Fruit fly (Drosophila melanogaster) whole organism, embryonic: ENCODE data around the gene twe.

Experiments
- CG10321 ChIP-seq: fragments of 200-800 bp; sonication (Bioruptor generic); IDR thresholded peaks from 2 replicates; pipeline ENCODE4 v1.3.6; 2022; ENCODE audit warnings: missing biosample characterization, missing genetic modification characterization
- CG10543 ChIP-seq: fragments of 200-800 bp; sonication (Bioruptor generic); optimal IDR thresholded peaks from 3 replicates; lab custom pipeline; 2017; ENCODE audit warnings: missing biosample characterization, mild to moderate bottlenecking, missing genetic modification characterization, moderate library complexity
- CG11398 ChIP-seq: fragments of 200-800 bp; sonication (Bioruptor generic); optimal IDR thresholded peaks from 2 replicates; lab custom pipeline; 2016; ENCODE audit warnings: missing biosample characterization, missing genetic modification characterization
- CG11723 ChIP-seq: fragments of 200-800 bp; sonication (Bioruptor generic); optimal IDR thresholded peaks from 2 replicates; lab custom pipeline; 2017; ENCODE audit warnings: missing biosample characterization, mild to moderate bottlenecking, missing genetic modification characterization
- CG12236 ChIP-seq: fragments of 200-800 bp; sonication (Bioruptor generic); optimal IDR thresholded peaks from 2 replicates; lab custom pipeline; 2016; ENCODE audit warnings: missing biosample characterization, missing genetic modification characterization
- CG12659 ChIP-seq: fragments of 200-800 bp; sonication (Bioruptor generic); optimal IDR thresholded peaks from 3 replicates; lab custom pipeline; 2017; ENCODE audit warnings: mild to moderate bottlenecking, missing biosample characterization, missing genetic modification reagents, missing genetic modification characterization
- CG13287 ChIP-seq: fragments of 200-800 bp; sonication (Bioruptor generic); IDR thresholded peaks from 2 replicates; pipeline ENCODE4 v1.3.6; 2022; ENCODE audit warnings: missing biosample characterization, missing genetic modification characterization; ENCODE audit not compliant: partially characterized antibody
- CG13296 ChIP-seq: fragments of 200-800 bp; sonication (Bioruptor generic); optimal IDR thresholded peaks from 3 replicates; lab custom pipeline; 2018; ENCODE audit warnings: missing biosample characterization, mild to moderate bottlenecking, missing genetic modification characterization
- CG13894 ChIP-seq: fragments of 200-800 bp; sonication (Bioruptor generic); optimal IDR thresholded peaks from 3 replicates; lab custom pipeline; 2018; ENCODE audit warnings: missing biosample characterization, mild to moderate bottlenecking, missing genetic modification characterization, moderate library complexity
- CG1647 ChIP-seq: fragments of 200-800 bp; sonication (Bioruptor generic); optimal IDR thresholded peaks from 3 replicates; lab custom pipeline; 2016; ENCODE audit warnings: missing biosample characterization, missing genetic modification characterization
- CG16779 ChIP-seq: fragments of 200-800 bp; sonication (Bioruptor generic); IDR thresholded peaks from 2 replicates; pipeline ENCODE4 v1.3.6; 2022; ENCODE audit warnings: missing biosample characterization, missing genetic modification characterization
- CG31388 ChIP-seq: fragments of 200-800 bp; sonication (Bioruptor generic); optimal IDR thresholded peaks from 2 replicates; lab custom pipeline; 2016; ENCODE audit warnings: missing biosample characterization, missing genetic modification characterization
- CG3726 ChIP-seq: fragments of 200-800 bp; sonication (Bioruptor generic); IDR thresholded peaks from 3 replicates; pipeline ENCODE4, ENCODE4 v1.3.6; 2022; ENCODE audit warnings: missing biosample characterization, missing genetic modification characterization
- CG43689 ChIP-seq: fragments of 200-800 bp; sonication (Bioruptor generic); IDR thresholded peaks from 2 replicates; pipeline ENCODE4 v1.3.6; 2022; ENCODE audit warnings: missing biosample characterization, missing genetic modification characterization
- CG4404 ChIP-seq: fragments of 200-800 bp; sonication (Bioruptor generic); IDR thresholded peaks from 2 replicates; pipeline ENCODE4 v1.3.6; 2022; ENCODE audit warnings: missing biosample characterization, missing genetic modification characterization
- CG4820 ChIP-seq: fragments of 200-800 bp; sonication (Bioruptor generic); optimal IDR thresholded peaks from 3 replicates; lab custom pipeline; 2016; ENCODE audit warnings: missing biosample characterization, missing genetic modification characterization
- CG6683 ChIP-seq: fragments of 200-800 bp; sonication (Bioruptor generic); optimal IDR thresholded peaks from 2 replicates; lab custom pipeline; 2017; ENCODE audit warnings: missing biosample characterization, mild to moderate bottlenecking, missing genetic modification characterization, missing genetic modification reagents
- CG6689 ChIP-seq: fragments of 200-800 bp; sonication (Bioruptor generic); IDR thresholded peaks from 2 replicates; pipeline ENCODE4 v1.3.6; 2022; ENCODE audit warnings: missing biosample characterization, missing genetic modification characterization
- CG6854 ChIP-seq: fragments of 200-800 bp; sonication (Bioruptor generic); optimal IDR thresholded peaks from 3 replicates; lab custom pipeline; 2017; ENCODE audit warnings: missing biosample characterization, mild to moderate bottlenecking, missing genetic modification characterization
- CG7745 ChIP-seq: fragments of 200-800 bp; sonication (Bioruptor generic); optimal IDR thresholded peaks from 2 replicates; lab custom pipeline; 2018; ENCODE audit warnings: missing biosample characterization, mild to moderate bottlenecking, missing genetic modification characterization, moderate library complexity
- CG7987 ChIP-seq: fragments of 200-800 bp; sonication (Bioruptor generic); optimal IDR thresholded peaks from 2 replicates; lab custom pipeline; 2018; ENCODE audit warnings: missing biosample characterization, mild to moderate bottlenecking, missing genetic modification characterization, moderate library complexity
- CG8478 ChIP-seq: fragments of >200 bp; optimal IDR thresholded peaks from 2 replicates; lab custom pipeline; 2018
- CG8765 ChIP-seq: fragments of 200-800 bp; sonication (Bioruptor generic); IDR thresholded peaks from 2 replicates; pipeline ENCODE4 v1.3.6; 2022; ENCODE audit warnings: missing biosample characterization, missing genetic modification characterization
- Dek ChIP-seq: fragments of 200-800 bp; sonication (Bioruptor generic); optimal IDR thresholded peaks from 3 replicates; lab custom pipeline; 2019; ENCODE audit warnings: missing biosample characterization, mild to moderate bottlenecking, missing genetic modification characterization, moderate library complexity
- Fer2 ChIP-seq: fragments of 200-800 bp; sonication (Bioruptor generic); optimal IDR thresholded peaks from 2 replicates; lab custom pipeline; 2018; ENCODE audit warnings: missing biosample characterization, mild to moderate bottlenecking, missing genetic modification characterization, moderate library complexity
- H2.0 ChIP-seq: fragments of 200-800 bp; sonication (Bioruptor generic); IDR thresholded peaks from 2 replicates; pipeline ENCODE4 v1.3.6; 2022; ENCODE audit warnings: missing biosample characterization, missing genetic modification characterization
- HLH3B ChIP-seq: fragments of 200-800 bp; sonication (Bioruptor generic); IDR thresholded peaks from 2 replicates; pipeline ENCODE4 v1.3.6; 2022; ENCODE audit warnings: missing biosample characterization, missing genetic modification characterization
- Hr78 ChIP-seq, 2 experiments: fragments of 200-800 bp in 1 of 2; fragments of >200 bp in 1 of 2; sonication (Bioruptor generic) in 1 of 2; optimal IDR thresholded peaks; 2 replicates each; lab custom pipeline; 2017 to 2019; ENCODE audit warnings: missing biosample characterization in 2 of 2, missing genetic modification characterization in 2 of 2, mild to moderate bottlenecking in 1 of 2, moderate library complexity in 1 of 2
- NFAT ChIP-seq: fragments of 200-800 bp; sonication (Bioruptor generic); IDR thresholded peaks from 2 replicates; pipeline ENCODE4 v1.3.6; 2022; ENCODE audit warnings: missing biosample characterization, missing genetic modification characterization
- Six4 ChIP-seq: fragments of 200-800 bp; sonication (Bioruptor generic); optimal IDR thresholded peaks from 2 replicates; lab custom pipeline; 2016; ENCODE audit warnings: missing biosample characterization, missing genetic modification characterization
- Xbp1 ChIP-seq: fragments of 200-800 bp; sonication (Bioruptor generic); optimal IDR thresholded peaks from 3 replicates; lab custom pipeline; 2016; ENCODE audit warnings: missing biosample characterization, mild to moderate bottlenecking, missing genetic modification characterization
- ato ChIP-seq: fragments of 200-800 bp; sonication (Bioruptor generic); IDR thresholded peaks from 2 replicates; pipeline ENCODE4 v1.3.6; 2022; ENCODE audit warnings: missing biosample characterization, missing genetic modification characterization; ENCODE audit not compliant: partially characterized antibody
- bsh ChIP-seq, 2 experiments: fragments of 200-800 bp; sonication (Bioruptor generic); optimal IDR thresholded peaks; 2 replicates each; lab custom pipeline; 2017 to 2018; ENCODE audit warnings: mild to moderate bottlenecking in 2 of 2, missing biosample characterization in 2 of 2, missing genetic modification characterization in 2 of 2, moderate library complexity in 1 of 2
- cato ChIP-seq: fragments of 200-800 bp; sonication (Bioruptor generic); optimal IDR thresholded peaks from 2 replicates; lab custom pipeline; 2016; ENCODE audit warnings: missing biosample characterization, missing genetic modification characterization, borderline replicate concordance
- chinmo ChIP-seq: fragments of 200-800 bp; sonication (Bioruptor generic); IDR thresholded peaks from 4 replicates; pipeline ENCODE4 v1.3.6; 2022; ENCODE audit warnings: missing biosample characterization, missing genetic modification characterization; ENCODE audit not compliant: partially characterized antibody
- crol ChIP-seq: fragments of 200-800 bp; sonication (Bioruptor generic); IDR thresholded peaks from 2 replicates; pipeline ENCODE4 v1.3.6; 2022; ENCODE audit warnings: missing biosample characterization, missing genetic modification characterization
- dpn ChIP-seq, 2 experiments: fragments of 200-800 bp; sonication (Bioruptor generic); optimal IDR thresholded peaks; 3 replicates each; lab custom pipeline; 2016; ENCODE audit warnings: missing biosample characterization in 2 of 2, missing genetic modification characterization in 2 of 2
- fd96Cb ChIP-seq: fragments of 200-800 bp; sonication (Bioruptor generic); optimal IDR thresholded peaks from 2 replicates; lab custom pipeline; 2018; ENCODE audit warnings: missing biosample characterization, mild to moderate bottlenecking, missing genetic modification characterization, moderate library complexity
- gfzf ChIP-seq: fragments of 200-800 bp; sonication (Bioruptor generic); optimal IDR thresholded peaks from 2 replicates; lab custom pipeline; 2016; ENCODE audit warnings: missing biosample characterization, mild to moderate bottlenecking, missing genetic modification characterization, moderate library complexity
- inv ChIP-seq: fragments of 200-800 bp; sonication (Bioruptor generic); IDR thresholded peaks from 2 replicates; pipeline ENCODE4 v1.3.6; 2022; ENCODE audit warnings: missing biosample characterization, missing genetic modification characterization; ENCODE audit not compliant: partially characterized antibody
- knrl ChIP-seq: fragments of 200-800 bp; sonication (Bioruptor generic); IDR thresholded peaks from 3 replicates; pipeline ENCODE4 v1.3.6; 2022; ENCODE audit warnings: missing biosample characterization, missing genetic modification characterization; ENCODE audit not compliant: partially characterized antibody
- lab ChIP-seq: fragments of 200-800 bp; sonication (Bioruptor generic); optimal IDR thresholded peaks from 3 replicates; lab custom pipeline; 2017; ENCODE audit warnings: missing biosample characterization, missing genetic modification characterization, mild to moderate bottlenecking, moderate library complexity, missing genetic modification reagents
- maf-S ChIP-seq: fragments of 200-800 bp; sonication (Bioruptor generic); optimal IDR thresholded peaks from 2 replicates; lab custom pipeline; 2016; ENCODE audit warnings: missing biosample characterization, missing genetic modification characterization
- otp ChIP-seq: fragments of 200-800 bp; sonication (Bioruptor generic); IDR thresholded peaks from 3 replicates; pipeline ENCODE4, ENCODE4 v1.3.6; 2022; ENCODE audit warnings: missing biosample characterization, missing genetic modification characterization
- pum ChIP-seq: fragments of 200-800 bp; sonication (Bioruptor generic); optimal IDR thresholded peaks from 2 replicates; lab custom pipeline; 2016; ENCODE audit warnings: missing biosample characterization, missing genetic modification characterization
- sr ChIP-seq: fragments of 200-800 bp; sonication (Bioruptor generic); IDR thresholded peaks from 3 replicates; pipeline ENCODE4 v1.3.6; 2022; ENCODE audit warnings: missing biosample characterization, missing genetic modification characterization
- tap ChIP-seq: fragments of 200-800 bp; optimal IDR thresholded peaks from 3 replicates; lab custom pipeline; 2019; ENCODE audit warnings: missing biosample characterization, mild to moderate bottlenecking, missing genetic modification characterization, moderate library complexity
- tio ChIP-seq: fragments of 200-800 bp; sonication (Bioruptor generic); optimal IDR thresholded peaks from 2 replicates; lab custom pipeline; 2017; ENCODE audit warnings: missing biosample characterization, missing genetic modification characterization, inconsistent platforms
- ttk ChIP-seq: fragments of 200-800 bp; sonication (Bioruptor generic); IDR thresholded peaks from 2 replicates; pipeline ENCODE4 v2.1.2; 2022; ENCODE audit warnings: missing biosample characterization, missing genetic modification characterization
- vvl ChIP-seq: fragments of 200-800 bp; sonication (Bioruptor generic); IDR thresholded peaks from 2 replicates; pipeline ENCODE4 v1.3.6; 2022; ENCODE audit warnings: missing biosample characterization, missing genetic modification characterization

The twe gene

dm6 chr2L:16285692-16286359 is 24.1 kb upstream of the twe start (continued):
- no peak for TF ChIP-seq CG8765
- peak; percentile 89 for TF ChIP-seq Dek
- no peak for TF ChIP-seq otp
- peak; percentile 57 for TF ChIP-seq CG13296 (GFP tag; lab: Kevin White, UChicago)
- TF ChIP-seq bsh (GFP tag; optimal IDR thresholded peaks at IDR 0.05; lab: Kevin White, UChicago), result peak; percentile 2 to 92
- peak; percentile 93 for TF ChIP-seq Xbp1 (GFP tag; lab: Kevin White, UChicago)
- TF ChIP-seq gfzf (GFP tag; lab: Kevin White, UChicago), result no peak
- no peak for TF ChIP-seq ttk (GFP tag; lab: Robert Waterston, UW)
- peak; percentile 94 for TF ChIP-seq fd96Cb (tag; lab: Kevin White, UChicago)
- peak; percentile 17 for TF ChIP-seq CG7745 (tag; lab: Kevin White, UChicago)
- peak; percentile 91 for TF ChIP-seq Six4
- TF ChIP-seq Hr78 (GFP tag; optimal IDR thresholded peaks at IDR 0.05; lab: Kevin White, UChicago), result no peak
- no peak for TF ChIP-seq NFAT (GFP tag; lab: Robert Waterston, UW)
- TF ChIP-seq CG16779, result no peak
- TF ChIP-seq CG11398 (GFP tag; lab: Kevin White, UChicago), result peak; percentile 73
- TF ChIP-seq crol (GFP tag; lab: Robert Waterston, UW), result no peak
- TF ChIP-seq CG3726 (GFP tag; lab: Robert Waterston, UW), result no peak
- peak; percentile 84 for TF ChIP-seq CG12236 (GFP tag; lab: Kevin White, UChicago)
- peak; percentile 81 for TF ChIP-seq tio
- no peak for TF ChIP-seq H2.0 (GFP tag; lab: Robert Waterston, UW)
- TF ChIP-seq maf-S (GFP tag; lab: Kevin White, UChicago), result peak; percentile 89
- peak; percentile 80 to 86 for TF ChIP-seq dpn (GFP tag; optimal IDR thresholded peaks at IDR 0.05; lab: Kevin White, UChicago)
- peak; percentile 84 for TF ChIP-seq CG6854 (GFP tag; lab: Kevin White, UChicago)
- peak; percentile 81 for TF ChIP-seq CG1647 (GFP tag; lab: Kevin White, UChicago)
- peak; percentile 70 for TF ChIP-seq CG12659 (GFP tag; lab: Kevin White, UChicago)
- no peak for TF ChIP-seq knrl (GFP tag; lab: Robert Waterston, UW)
- TF ChIP-seq CG4820 (GFP tag; lab: Kevin White, UChicago), result peak; percentile 85
- TF ChIP-seq CG6689 (GFP tag; lab: Robert Waterston, UW), result no peak
- no peak for TF ChIP-seq CG13287 (GFP tag; lab: Robert Waterston, UW)
- peak; percentile 91 for TF ChIP-seq lab (GFP tag; lab: Kevin White, UChicago)
- TF ChIP-seq ato, result no peak
- TF ChIP-seq CG43689 (GFP tag; lab: Robert Waterston, UW), result no peak
- TF ChIP-seq CG6683, result peak; percentile 33
- no peak for TF ChIP-seq CG4404 (GFP tag; lab: Robert Waterston, UW)
- TF ChIP-seq CG7987 (GFP tag; lab: Kevin White, UChicago), result peak; percentile 77
- TF ChIP-seq sr (GFP tag; lab: Robert Waterston, UW), result no peak
- peak; percentile 76 for TF ChIP-seq CG13894
- TF ChIP-seq Fer2 (tag; lab: Kevin White, UChicago), result peak; percentile 58
- TF ChIP-seq CG8478 (lab: Kevin White, UChicago), result no peak
- no peak for TF ChIP-seq inv (GFP tag; lab: Robert Waterston, UW)
- TF ChIP-seq CG10321 (GFP tag; lab: Robert Waterston, UW), result no peak
- TF ChIP-seq chinmo (GFP tag; lab: Robert Waterston, UW), result no peak
- TF ChIP-seq tap, result peak; percentile 91
- peak; percentile 79 for TF ChIP-seq pum (GFP tag; lab: Kevin White, UChicago)
- peak; percentile 71 for TF ChIP-seq cato
- TF ChIP-seq vvl (GFP tag; lab: Robert Waterston, UW), result no peak
- TF ChIP-seq CG11723 (GFP tag; lab: Kevin White, UChicago), result peak; percentile 53
- peak; percentile 55 for TF ChIP-seq CG31388
- peak; percentile 24 for TF ChIP-seq CG10543
- no peak for TF ChIP-seq HLH3B (GFP tag; lab: Robert Waterston, UW)
